Fruit fly (Drosophila melanogaster): Measurements from ENCODE around the gene wake.

dm6 chr3R:22718937-22719606 lies 79.5 kb downstream of the wake start:
- TF ChIP-seq Clk (GFP tag; optimal IDR thresholded peaks at IDR 0.05), result no peak
- TF ChIP-seq kay (GFP tag; ENCODE audit: borderline replicate concordance), result no peak
- no peak for TF ChIP-seq Mnt (GFP tag; optimal IDR thresholded peaks at IDR 0.05)
- no peak for TF ChIP-seq CG12768 (GFP tag; optimal IDR thresholded peaks at IDR 0.05)
- no peak for TF ChIP-seq CG7101 (tag; optimal IDR thresholded peaks at IDR 0.05)
- TF ChIP-seq toe (GFP tag; optimal IDR thresholded peaks at IDR 0.05), result no peak
- TF ChIP-seq tj (GFP tag; optimal IDR thresholded peaks at IDR 0.05), result no peak
- TF ChIP-seq Hr96 (GFP tag; optimal IDR thresholded peaks at IDR 0.05), result no peak
- no peak for TF ChIP-seq bab1 (GFP tag; optimal IDR thresholded peaks at IDR 0.05)
- no peak for TF ChIP-seq CG14711 (tag; optimal IDR thresholded peaks at IDR 0.05)
